Fruit fly (Drosophila melanogaster): ENCODE results near the gene ouib.
A peak's percentile ranks its signal among the peaks of the same experiment; 100 is the strongest.

dm6 chr3R:8711890-8712449 lies 13.3 kb upstream of the ouib start:
- TF ChIP-seq CG9948 (tag; optimal IDR thresholded peaks at IDR 0.05): no peak
- peak; percentile 95 for TF ChIP-seq EcR (GFP tag; optimal IDR thresholded peaks at IDR 0.05)
- no peak for TF ChIP-seq CG10348 (GFP tag; IDR thresholded peaks at IDR 0.05)
- TF ChIP-seq Pif1A (GFP tag; optimal IDR thresholded peaks at IDR 0.05): no peak
- TF ChIP-seq gl (tag; optimal IDR thresholded peaks at IDR 0.05): no peak
